Worm (Caenorhabditis elegans) whole organism, late embryonic: Measurements from ENCODE around the gene str-208.

Source experiments
- C38D4.7 ChIP-seq: fragments of 200-800 bp; sonication (Bioruptor generic); optimal IDR thresholded peaks from 2 replicates; lab custom pipeline; 2018; ENCODE audit warnings: mild to moderate bottlenecking, missing genetic modification characterization, moderate library complexity, missing compliant biosample characterization
- K02D7.2 ChIP-seq: sonication (generic microtip); optimal IDR thresholded peaks from 2 replicates; lab custom pipeline; 2017; ENCODE audit warnings: mild to moderate bottlenecking, missing genetic modification characterization, missing compliant biosample characterization
- K09A11.1 ChIP-seq: sonication (generic microtip); optimal IDR thresholded peaks from 2 replicates; lab custom pipeline; 2017; ENCODE audit warnings: antibody characterized with exemption, mild to moderate bottlenecking, missing genetic modification characterization, missing compliant biosample characterization; ENCODE audit not compliant: insufficient read depth
- T23F11.4 ChIP-seq: fragments of 200-800 bp; sonication (Bioruptor generic); optimal IDR thresholded peaks from 2 replicates; lab custom pipeline; 2018; ENCODE audit warnings: mild to moderate bottlenecking, missing genetic modification characterization, missing compliant biosample characterization
- ahr-1 ChIP-seq: sonication (generic microtip); optimal IDR thresholded peaks from 2 replicates; lab custom pipeline; 2016; ENCODE audit warnings: missing genetic modification characterization, missing compliant biosample characterization
- ama-1 ChIP-seq: fragments of 150-350 bp; optimal IDR thresholded peaks from 2 replicates; lab custom pipeline; 2014
- ceh-24 ChIP-seq: sonication (generic microtip); optimal IDR thresholded peaks from 2 replicates; lab custom pipeline; 2016; ENCODE audit warnings: mild to moderate bottlenecking, missing genetic modification characterization, missing compliant biosample characterization
- ceh-48 ChIP-seq: sonication (generic microtip); optimal IDR thresholded peaks from 2 replicates; lab custom pipeline; 2016; ENCODE audit warnings: missing genetic modification characterization, inconsistent platforms, missing compliant biosample characterization
- ceh-9 ChIP-seq: sonication (generic microtip); optimal IDR thresholded peaks from 2 replicates; lab custom pipeline; 2016; ENCODE audit warnings: mild to moderate bottlenecking, missing genetic modification characterization, inconsistent platforms, missing compliant biosample characterization
- dmd-4 ChIP-seq: sonication (generic microtip); optimal IDR thresholded peaks from 2 replicates; lab custom pipeline; 2016; ENCODE audit warnings: borderline replicate concordance, missing genetic modification characterization, missing compliant biosample characterization
- dve-1 ChIP-seq: sonication (generic microtip); optimal IDR thresholded peaks from 2 replicates; lab custom pipeline; 2017; ENCODE audit warnings: antibody characterized with exemption, mild to moderate bottlenecking, missing genetic modification characterization, missing compliant biosample characterization
- eyg-1 ChIP-seq: sonication (generic microtip); optimal IDR thresholded peaks from 2 replicates; lab custom pipeline; 2016; ENCODE audit warnings: missing genotype, missing genetic modification characterization, missing compliant biosample characterization
- fkh-10 ChIP-seq: fragments of 150-350 bp; optimal IDR thresholded peaks from 2 replicates; lab custom pipeline; 2014; ENCODE audit warnings: missing biosample characterization, missing genetic modification reagents, missing genetic modification characterization
- hlh-15 ChIP-seq: sonication (generic microtip); optimal IDR thresholded peaks from 2 replicates; lab custom pipeline; 2016; ENCODE audit warnings: missing genetic modification characterization, missing compliant biosample characterization
- hlh-30 ChIP-seq: sonication (generic microtip); optimal IDR thresholded peaks from 2 replicates; lab custom pipeline; 2017; ENCODE audit warnings: antibody characterized with exemption, missing genetic modification characterization, missing compliant biosample characterization; ENCODE audit not compliant: insufficient read depth
- hlh-6 ChIP-seq: sonication (generic microtip); optimal IDR thresholded peaks from 2 replicates; lab custom pipeline; 2016; ENCODE audit warnings: missing genotype, missing genetic modification characterization, missing compliant biosample characterization
- hlh-8 ChIP-seq: sonication (generic microtip); optimal IDR thresholded peaks from 2 replicates; lab custom pipeline; 2016; ENCODE audit warnings: missing genotype, missing genetic modification characterization, missing compliant biosample characterization
- lim-6 ChIP-seq: sonication (generic microtip); optimal IDR thresholded peaks from 2 replicates; lab custom pipeline; 2016; ENCODE audit warnings: missing genetic modification characterization, missing compliant biosample characterization
- nfya-1 ChIP-seq: sonication (generic microtip); optimal IDR thresholded peaks from 2 replicates; lab custom pipeline; 2017; ENCODE audit warnings: missing genetic modification characterization, mild to moderate bottlenecking, missing compliant biosample characterization, antibody characterized with exemption, moderate library complexity
- nhr-11 ChIP-seq: fragments of 150-350 bp; optimal IDR thresholded peaks from 2 replicates; lab custom pipeline; 2014; ENCODE audit warnings: missing biosample characterization, missing genetic modification characterization
- nhr-232 ChIP-seq: sonication (generic microtip); optimal IDR thresholded peaks from 2 replicates; lab custom pipeline; 2016; ENCODE audit warnings: missing genetic modification characterization, missing compliant biosample characterization
- odd-2 ChIP-seq: sonication (generic microtip); optimal IDR thresholded peaks from 2 replicates; lab custom pipeline; 2017; ENCODE audit warnings: antibody characterized with exemption, mild to moderate bottlenecking, missing genetic modification characterization, missing compliant biosample characterization
- pag-3 ChIP-seq: sonication (generic microtip); optimal IDR thresholded peaks from 2 replicates; lab custom pipeline; 2016; ENCODE audit warnings: missing compliant biosample characterization, missing genetic modification characterization, borderline replicate concordance
- pha-4 ChIP-seq: fragments of 150-350 bp; optimal IDR thresholded peaks from 2 replicates; lab custom pipeline; 2018; ENCODE audit warnings: missing biosample characterization, missing genetic modification reagents, missing genetic modification characterization
- pros-1 ChIP-seq: fragments of 150-350 bp; optimal IDR thresholded peaks from 2 replicates; lab custom pipeline; 2014; ENCODE audit warnings: missing biosample characterization, missing genetic modification reagents, missing genetic modification characterization
- rnt-1 ChIP-seq: sonication (generic microtip); optimal IDR thresholded peaks from 2 replicates; lab custom pipeline; 2016; ENCODE audit warnings: missing genetic modification characterization, missing compliant biosample characterization
- sdc-2 ChIP-seq: sonication (generic microtip); optimal IDR thresholded peaks from 2 replicates; lab custom pipeline; 2016; ENCODE audit warnings: missing genotype, missing genetic modification characterization, missing compliant biosample characterization
- sox-2 ChIP-seq: fragments of 200-800 bp; sonication (Bioruptor generic); IDR thresholded peaks from 2 replicates; pipeline ENCODE4 v1.3.6; 2022; ENCODE audit warnings: missing genetic modification reagents, missing genetic modification characterization, missing compliant biosample characterization
- syd-9 ChIP-seq: sonication (generic microtip); optimal IDR thresholded peaks from 2 replicates; lab custom pipeline; 2016; ENCODE audit warnings: mild to moderate bottlenecking, missing genetic modification characterization, moderate library complexity, missing compliant biosample characterization
- tbx-7 ChIP-seq: sonication (generic microtip); optimal IDR thresholded peaks from 2 replicates; lab custom pipeline; 2016; ENCODE audit warnings: missing genotype, missing genetic modification characterization, missing compliant biosample characterization
- ttx-3 ChIP-seq: sonication (generic microtip); optimal IDR thresholded peaks from 2 replicates; lab custom pipeline; 2016; ENCODE audit warnings: missing genetic modification reagents, missing genetic modification characterization, missing compliant biosample characterization
- unc-3 ChIP-seq, 2 experiments: fragments of 200-800 bp in 1 of 2; sonication (Bioruptor generic) in 1 of 2; sonication (generic microtip) in 1 of 2; conservative IDR thresholded peaks in 1 of 2; optimal IDR thresholded peaks in 1 of 2; 2 replicates each; pipeline versions ENCODE4 v1.3.6 to Lab custom; 2016 to 2022; ENCODE audit warnings: missing compliant biosample characterization in 2 of 2, missing genetic modification characterization in 2 of 2, missing genetic modification reagents in 1 of 2
- unc-55 ChIP-seq: sonication (generic microtip); optimal IDR thresholded peaks from 2 replicates; lab custom pipeline; 2017; ENCODE audit warnings: missing biosample characterization, missing genetic modification reagents, missing genetic modification characterization
- unc-86 ChIP-seq: sonication (generic microtip); optimal IDR thresholded peaks from 2 replicates; lab custom pipeline; 2016; ENCODE audit warnings: missing genetic modification characterization, missing compliant biosample characterization
- zip-5 ChIP-seq: sonication (generic microtip); optimal IDR thresholded peaks from 2 replicates; lab custom pipeline; 2016; ENCODE audit warnings: missing genetic modification characterization, missing compliant biosample characterization

Gene str-208

ce11 chrV:4918091-4918624 lies 38.5 kb upstream of the str-208 start, which contains the start of gene C02E7.7:
Gene C02E7.7, minus strand, starts transcription at chrV:4918574.
- TF ChIP-seq hlh-8 (tag; lab: Kevin White, UChicago) (no peak), hlh-15 (no peak), ama-1 (lab: Kevin White, UChicago) (peak; percentile 7), ttx-3 (tag; lab: Kevin White, UChicago) (no peak), zip-5 (no peak)
- TF ChIP-seq, all 69 proteins: peak for 1

- TF ChIP-seq dve-1 (tag; lab: Kevin White, UChicago) = no peak
- TF ChIP-seq sox-2 = no peak
- peak; percentile 16 for TF ChIP-seq rnt-1 (tag; lab: Kevin White, UChicago)
- no peak for TF ChIP-seq hlh-15
These were observed 37.9 kb upstream of the str-208 start, which contains the start of gene C02E7.6 for ce11 chrV:4918664-4919257. Gene C02E7.6, plus strand, starts transcription at chrV:4919207.

- TF ChIP-seq unc-86 (tag; lab: Kevin White, UChicago) (no peak), sdc-2 (tag; lab: Kevin White, UChicago) (no peak), ceh-48 (tag; lab: Kevin White, UChicago) (no peak), T23F11.4 (GFP tag; lab: Kevin White, UChicago) (no peak), nfya-1 (tag; lab: Kevin White, UChicago) (no peak), ahr-1 (tag; lab: Kevin White, UChicago) (no peak), syd-9 (tag; lab: Kevin White, UChicago) (no peak), pha-4 (no peak), ttx-3 (tag; lab: Kevin White, UChicago) (no peak), pag-3 (no peak), hlh-15 (no peak), K09A11.1 (tag; lab: Kevin White, UChicago) (no peak), unc-55 (GFP tag; lab: Kevin White, UChicago) (no peak), nhr-232 (tag; lab: Kevin White, UChicago) (no peak), fkh-10 (GFP tag; lab: Kevin White, UChicago) (no peak), hlh-6 (no peak), nhr-11 (tag; lab: Kevin White, UChicago) (no peak), lim-6 (tag; lab: Kevin White, UChicago) (no peak), unc-3 (GFP tag; conservative IDR thresholded peaks at IDR 0.05; lab: Robert Waterston, UW) (no peak), unc-3 (tag; optimal IDR thresholded peaks at IDR 0.05; lab: Kevin White, UChicago) (no peak), hlh-30 (tag; lab: Kevin White, UChicago) (no peak)
These were observed 35.9 kb upstream of the str-208 start, which contains the start of the genes C02E7.8 and srh-23 for ce11 chrV:4920690-4921152. Gene C02E7.8, minus strand, starts transcription at chrV:4920790. Gene srh-23, plus strand, starts transcription at chrV:4921102.

- no peak for TF ChIP-seq tbx-7 (tag; lab: Kevin White, UChicago)
- TF ChIP-seq ceh-24 = no peak
- no peak for TF ChIP-seq nhr-11 (tag; lab: Kevin White, UChicago)
- no peak for TF ChIP-seq eyg-1 (tag; lab: Kevin White, UChicago)
- TF ChIP-seq pros-1 (tag; lab: Kevin White, UChicago) = no peak
- no peak for TF ChIP-seq pag-3
- no peak for TF ChIP-seq sdc-2 (tag; lab: Kevin White, UChicago)
- TF ChIP-seq K02D7.2 (tag; lab: Kevin White, UChicago) = no peak
- no peak for TF ChIP-seq C38D4.7
- no peak for TF ChIP-seq dmd-4 (tag; lab: Kevin White, UChicago)
- no peak for TF ChIP-seq odd-2 (tag; lab: Kevin White, UChicago)
- no peak for TF ChIP-seq ceh-9
These were observed 34.6 kb upstream of the str-208 start, which contains the start of gene srh-22 for ce11 chrV:4922024-4922423. Gene srh-22, plus strand, starts transcription at chrV:4922324.
